Fruit fly (Drosophila melanogaster) whole organism, embryonic: ENCODE data around the gene CG13622.
A peak's percentile ranks its signal among the peaks of the same experiment; 100 is the strongest.

Source experiments
- Antp ChIP-seq: fragments of 200-800 bp; sonication (Bioruptor generic); optimal IDR thresholded peaks from 3 replicates; lab custom pipeline; 2016; ENCODE audit warnings: missing biosample characterization, missing genetic modification characterization
- Atf3 ChIP-seq: fragments of 200-800 bp; sonication (Bioruptor generic); optimal IDR thresholded peaks from 3 replicates; lab custom pipeline; 2016; ENCODE audit warnings: missing biosample characterization, missing genetic modification characterization
- BEAF-32 ChIP-seq: fragments of 200-800 bp; sonication (Bioruptor generic); optimal IDR thresholded peaks from 3 replicates; lab custom pipeline; 2017; ENCODE audit warnings: missing biosample characterization, missing genetic modification characterization, mild to moderate bottlenecking, moderate library complexity, missing genetic modification reagents
- Bdp1 ChIP-seq: fragments of 200-800 bp; sonication (Bioruptor generic); optimal IDR thresholded peaks from 3 replicates; lab custom pipeline; 2016; ENCODE audit warnings: missing biosample characterization, missing genetic modification characterization
- CG10366 ChIP-seq: fragments of 200-800 bp; sonication (Bioruptor generic); IDR thresholded peaks from 2 replicates; pipeline ENCODE4 v1.3.6; 2022; ENCODE audit warnings: missing biosample characterization, missing genetic modification characterization
- CG11085 ChIP-seq: fragments of 200-800 bp; sonication (Bioruptor generic); IDR thresholded peaks from 2 replicates; pipeline ENCODE4 v1.3.6; 2022; ENCODE audit warnings: missing biosample characterization, missing genetic modification characterization
- CG13287 ChIP-seq: fragments of 200-800 bp; sonication (Bioruptor generic); IDR thresholded peaks from 2 replicates; pipeline ENCODE4 v1.3.6; 2022; ENCODE audit warnings: missing biosample characterization, missing genetic modification characterization; ENCODE audit not compliant: partially characterized antibody
- CG14441 ChIP-seq: fragments of 200-800 bp; sonication (Bioruptor generic); IDR thresholded peaks from 2 replicates; pipeline ENCODE4 v1.3.6; 2022; ENCODE audit warnings: missing biosample characterization, missing genetic modification characterization
- CG14710 ChIP-seq: fragments of 200-800 bp; sonication (Bioruptor generic); optimal IDR thresholded peaks from 3 replicates; lab custom pipeline; 2019; ENCODE audit warnings: missing biosample characterization, mild to moderate bottlenecking, missing genetic modification characterization, moderate library complexity
- CG1602 ChIP-seq: fragments of 200-800 bp; sonication (Bioruptor generic); optimal IDR thresholded peaks from 3 replicates; lab custom pipeline; 2016; ENCODE audit warnings: missing biosample characterization, missing genetic modification characterization
- CG16863 ChIP-seq: fragments of 200-800 bp; sonication (Bioruptor generic); optimal IDR thresholded peaks from 3 replicates; lab custom pipeline; 2016; ENCODE audit warnings: missing biosample characterization, missing genetic modification characterization
- CG17359 ChIP-seq: fragments of 200-800 bp; sonication (Bioruptor generic); optimal IDR thresholded peaks from 3 replicates; lab custom pipeline; 2018; ENCODE audit warnings: missing biosample characterization, mild to moderate bottlenecking, missing genetic modification characterization, moderate library complexity
- CG1832 ChIP-seq: fragments of 200-800 bp; sonication (Bioruptor generic); optimal IDR thresholded peaks from 2 replicates; lab custom pipeline; 2017; ENCODE audit warnings: missing biosample characterization, mild to moderate bottlenecking, missing genetic modification characterization, inconsistent platforms
- CG2712 ChIP-seq: fragments of 200-800 bp; optimal IDR thresholded peaks from 3 replicates; lab custom pipeline; 2019; ENCODE audit warnings: missing biosample characterization, mild to moderate bottlenecking, missing genetic modification characterization, moderate library complexity
- CG31441 ChIP-seq: fragments of 200-800 bp; sonication (Bioruptor generic); IDR thresholded peaks from 2 replicates; pipeline ENCODE4 v1.3.6; 2022; ENCODE audit warnings: missing biosample characterization, missing genetic modification characterization
- CG3838 ChIP-seq: fragments of 200-800 bp; sonication (Bioruptor generic); optimal IDR thresholded peaks from 3 replicates; lab custom pipeline; 2016; ENCODE audit warnings: missing biosample characterization, missing genetic modification characterization
- CG7372 ChIP-seq: fragments of 200-800 bp; sonication (Bioruptor generic); IDR thresholded peaks from 2 replicates; pipeline ENCODE4 v1.3.6; 2022; ENCODE audit warnings: missing biosample characterization, missing genetic modification characterization
- CG7839 ChIP-seq: fragments of 200-800 bp; sonication (Bioruptor generic); optimal IDR thresholded peaks from 3 replicates; lab custom pipeline; 2018; ENCODE audit warnings: missing biosample characterization, mild to moderate bottlenecking, missing genetic modification characterization, moderate library complexity
- CG7963 ChIP-seq: fragments of 200-800 bp; sonication (Bioruptor generic); IDR thresholded peaks from 3 replicates; pipeline ENCODE4 v1.3.6; 2022; ENCODE audit warnings: missing biosample characterization, missing genetic modification characterization; ENCODE audit not compliant: partially characterized antibody
- Dek ChIP-seq: fragments of 200-800 bp; sonication (Bioruptor generic); optimal IDR thresholded peaks from 3 replicates; lab custom pipeline; 2019; ENCODE audit warnings: missing biosample characterization, mild to moderate bottlenecking, missing genetic modification characterization, moderate library complexity
- Dref ChIP-seq: fragments of 200-800 bp; sonication (Bioruptor generic); IDR thresholded peaks from 2 replicates; pipeline ENCODE4 v1.3.6; 2022; ENCODE audit warnings: missing biosample characterization, missing genetic modification characterization
- Jarid2 ChIP-seq: fragments of 200-800 bp; sonication (Bioruptor generic); optimal IDR thresholded peaks from 3 replicates; lab custom pipeline; 2017; ENCODE audit warnings: mild to moderate bottlenecking, missing biosample characterization, missing genetic modification reagents, missing genetic modification characterization
- Mes4 ChIP-seq: fragments of 200-800 bp; sonication (Bioruptor generic); optimal IDR thresholded peaks from 2 replicates; lab custom pipeline; 2016; ENCODE audit warnings: missing biosample characterization, missing genetic modification characterization
- Rfx ChIP-seq: fragments of 200-800 bp; sonication (Bioruptor generic); IDR thresholded peaks from 2 replicates; pipeline ENCODE4 v1.3.6; 2022; ENCODE audit warnings: missing biosample characterization, missing genetic modification characterization
- Sox100B ChIP-seq: fragments of 200-800 bp; sonication (Bioruptor generic); optimal IDR thresholded peaks from 3 replicates; lab custom pipeline; 2018; ENCODE audit warnings: missing biosample characterization, mild to moderate bottlenecking, missing genetic modification characterization
- aop ChIP-seq: fragments of 200-800 bp; sonication (Bioruptor generic); IDR thresholded peaks from 2 replicates; pipeline ENCODE4 v1.3.6; 2022; ENCODE audit warnings: missing biosample characterization, missing genetic modification characterization
- bsh ChIP-seq, 2 experiments: fragments of 200-800 bp; sonication (Bioruptor generic); optimal IDR thresholded peaks; 2 replicates each; lab custom pipeline; 2017 to 2018; ENCODE audit warnings: mild to moderate bottlenecking in 2 of 2, missing biosample characterization in 2 of 2, missing genetic modification characterization in 2 of 2, moderate library complexity in 1 of 2
- danr ChIP-seq: fragments of 200-800 bp; sonication (Bioruptor generic); IDR thresholded peaks from 2 replicates; pipeline ENCODE4 v1.3.6; 2022; ENCODE audit warnings: missing biosample characterization, missing genetic modification characterization
- ftz-f1 ChIP-seq: fragments of 200-800 bp; sonication (Bioruptor generic); optimal IDR thresholded peaks from 2 replicates; lab custom pipeline; 2016; ENCODE audit warnings: missing biosample characterization, missing genetic modification characterization
- gro ChIP-seq: fragments of 200-800 bp; sonication (Bioruptor generic); optimal IDR thresholded peaks from 2 replicates; lab custom pipeline; 2016; ENCODE audit warnings: missing biosample characterization, missing genetic modification characterization
- gsb ChIP-seq: fragments of 200-800 bp; sonication (Bioruptor generic); IDR thresholded peaks from 2 replicates; pipeline ENCODE4 v1.3.6; 2022; ENCODE audit warnings: missing biosample characterization, missing genetic modification characterization
- h ChIP-seq: fragments of >200 bp; optimal IDR thresholded peaks from 2 replicates; lab custom pipeline; 2017
- insv ChIP-seq, 2 experiments: fragments of 200-800 bp; sonication (Bioruptor generic); optimal IDR thresholded peaks; 3 replicates each; lab custom pipeline; 2016 to 2018; ENCODE audit warnings: missing biosample characterization in 2 of 2, missing genetic modification characterization in 2 of 2
- inv ChIP-seq: fragments of 200-800 bp; sonication (Bioruptor generic); IDR thresholded peaks from 2 replicates; pipeline ENCODE4 v1.3.6; 2022; ENCODE audit warnings: missing biosample characterization, missing genetic modification characterization; ENCODE audit not compliant: partially characterized antibody
- ken ChIP-seq: fragments of 200-800 bp; sonication (Bioruptor generic); IDR thresholded peaks from 3 replicates; pipeline ENCODE4 v1.3.6; 2022; ENCODE audit warnings: missing biosample characterization, missing genetic modification characterization
- nmo ChIP-seq: fragments of 200-800 bp; sonication (Bioruptor generic); optimal IDR thresholded peaks from 2 replicates; lab custom pipeline; 2018; ENCODE audit warnings: missing biosample characterization, mild to moderate bottlenecking, missing genetic modification characterization, moderate library complexity
- pita ChIP-seq: fragments of 200-800 bp; sonication (Bioruptor generic); optimal IDR thresholded peaks from 2 replicates; lab custom pipeline; 2017; ENCODE audit warnings: missing biosample characterization, mild to moderate bottlenecking, missing genetic modification characterization
- prd ChIP-seq, 3 experiments: fragments of >200 bp in 2 of 3; fragments of 200-800 bp in 1 of 3; sonication (Bioruptor generic) in 1 of 3; optimal IDR thresholded peaks in 2 of 3; IDR thresholded peaks in 1 of 3; 2 replicates in 2 of 3; 3 replicates in 1 of 3; pipeline versions ENCODE4 v1.3.6 to Lab custom; 2017 to 2022; ENCODE audit warnings: missing biosample characterization in 1 of 3, missing genetic modification characterization in 1 of 3
- psq ChIP-seq: fragments of 200-800 bp; sonication (Bioruptor generic); optimal IDR thresholded peaks from 2 replicates; lab custom pipeline; 2017; ENCODE audit warnings: missing biosample characterization, missing genetic modification characterization
- pum ChIP-seq: fragments of 200-800 bp; sonication (Bioruptor generic); optimal IDR thresholded peaks from 2 replicates; lab custom pipeline; 2016; ENCODE audit warnings: missing biosample characterization, missing genetic modification characterization
- slbo ChIP-seq: fragments of 200-800 bp; sonication (Bioruptor generic); IDR thresholded peaks from 2 replicates; pipeline ENCODE4 v1.3.6; 2022; ENCODE audit warnings: missing biosample characterization, missing genetic modification characterization
- sr ChIP-seq: fragments of 200-800 bp; sonication (Bioruptor generic); IDR thresholded peaks from 3 replicates; pipeline ENCODE4 v1.3.6; 2022; ENCODE audit warnings: missing biosample characterization, missing genetic modification characterization
- stwl ChIP-seq: fragments of 200-800 bp; sonication (Bioruptor generic); optimal IDR thresholded peaks from 3 replicates; lab custom pipeline; 2018; ENCODE audit warnings: missing biosample characterization, mild to moderate bottlenecking, missing genetic modification characterization, moderate library complexity
- tap ChIP-seq: fragments of 200-800 bp; optimal IDR thresholded peaks from 3 replicates; lab custom pipeline; 2019; ENCODE audit warnings: missing biosample characterization, mild to moderate bottlenecking, missing genetic modification characterization, moderate library complexity
- tin ChIP-seq: fragments of 200-800 bp; sonication (Bioruptor generic); optimal IDR thresholded peaks from 3 replicates; lab custom pipeline; 2016; ENCODE audit warnings: missing biosample characterization, missing genetic modification characterization
- tio ChIP-seq: fragments of 200-800 bp; sonication (Bioruptor generic); optimal IDR thresholded peaks from 2 replicates; lab custom pipeline; 2017; ENCODE audit warnings: missing biosample characterization, missing genetic modification characterization, inconsistent platforms
- tll ChIP-seq, 2 experiments: fragments of 200-800 bp in 1 of 2; fragments of >200 bp in 1 of 2; sonication (Bioruptor generic) in 1 of 2; optimal IDR thresholded peaks; 2 replicates each; lab custom pipeline; 2017 to 2019; ENCODE audit warnings: missing biosample characterization in 2 of 2, missing genetic modification characterization in 2 of 2, mild to moderate bottlenecking in 1 of 2, moderate library complexity in 1 of 2
- trem ChIP-seq: fragments of 200-800 bp; optimal IDR thresholded peaks from 3 replicates; lab custom pipeline; 2019; ENCODE audit warnings: missing biosample characterization, mild to moderate bottlenecking, missing genetic modification characterization, moderate library complexity
- tup ChIP-seq: fragments of 200-800 bp; sonication (Bioruptor generic); optimal IDR thresholded peaks from 2 replicates; lab custom pipeline; 2016; ENCODE audit warnings: missing biosample characterization, mild to moderate bottlenecking, missing genetic modification characterization, moderate library complexity
- unc-4 ChIP-seq: fragments of 200-800 bp; sonication (Bioruptor generic); IDR thresholded peaks from 2 replicates; pipeline ENCODE4 v1.3.6; 2022; ENCODE audit warnings: missing biosample characterization, missing genetic modification characterization; ENCODE audit not compliant: partially characterized antibody
- usp ChIP-seq: fragments of >200 bp; optimal IDR thresholded peaks from 2 replicates; lab custom pipeline; 2017; ENCODE audit warnings: missing biosample characterization, missing genetic modification characterization
- vfl ChIP-seq: fragments of 200-800 bp; sonication (Bioruptor generic); optimal IDR thresholded peaks from 2 replicates; lab custom pipeline; 2016; ENCODE audit warnings: missing biosample characterization, missing genetic modification characterization

The CG13622 gene

DNA sequence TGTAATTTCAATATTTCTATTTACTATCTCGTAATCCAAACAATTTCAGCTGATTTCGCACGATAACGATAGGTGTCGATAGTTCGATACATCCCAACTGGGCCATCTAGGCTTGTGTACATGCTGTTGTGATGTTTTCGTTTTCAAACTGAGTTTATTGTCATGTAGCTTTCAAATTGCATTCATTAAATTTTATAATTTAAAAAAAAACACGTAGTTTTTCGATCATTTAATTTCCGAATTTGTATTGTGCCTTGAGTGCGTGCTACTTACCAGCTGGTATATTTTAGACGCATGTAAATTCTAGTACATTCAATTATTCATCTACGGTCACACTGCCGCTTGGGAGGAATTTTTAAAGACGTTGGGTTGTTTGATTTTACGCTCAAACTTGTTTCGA is 6.8 kb upstream of the CG13622 start, which contains the start of the genes CG13623 and ana1 (continued):
- TF ChIP-seq CG2712 (tag; lab: Kevin White, UChicago) (no peak), Jarid2 (GFP tag; lab: Kevin White, UChicago) (no peak), tll (GFP tag; optimal IDR thresholded peaks at IDR 0.05; lab: Kevin White, UChicago) (no peak), Bdp1 (GFP tag; lab: Kevin White, UChicago) (no peak), Mes4 (GFP tag; lab: Kevin White, UChicago) (no peak), Sox100B (GFP tag; lab: Kevin White, UChicago) (no peak), stwl (peak; percentile 88), pum (no peak), vfl (GFP tag; lab: Kevin White, UChicago) (no peak), CG31441 (no peak), psq (GFP tag; lab: Kevin White, UChicago) (no peak), slbo (no peak), CG3838 (no peak), h (lab: Kevin White, UChicago) (no peak), CG10366 (GFP tag; lab: Robert Waterston, UW) (no peak), prd (optimal IDR thresholded peaks at IDR 0.05; lab: Kevin White, UChicago) (no peak), prd (GFP tag; IDR thresholded peaks at IDR 0.05; lab: Robert Waterston, UW) (no peak), tap (tag; lab: Kevin White, UChicago) (no peak), CG16863 (no peak), unc-4 (GFP tag; lab: Robert Waterston, UW) (peak; percentile 69), tio (GFP tag; lab: Kevin White, UChicago) (no peak), usp (no peak), ftz-f1 (GFP tag; lab: Kevin White, UChicago) (no peak), trem (tag; lab: Kevin White, UChicago) (peak; percentile 69), nmo (peak; percentile 56), bsh (GFP tag; optimal IDR thresholded peaks at IDR 0.05; lab: Kevin White, UChicago) (no peak), Dek (tag; lab: Kevin White, UChicago) (no peak), tin (no peak), Antp (GFP tag; lab: Kevin White, UChicago) (no peak), inv (peak; percentile 47), aop (no peak), BEAF-32 (peak; percentile 72), CG11085 (GFP tag; lab: Robert Waterston, UW) (no peak), CG7372 (GFP tag; lab: Robert Waterston, UW) (no peak), Atf3 (GFP tag; lab: Kevin White, UChicago) (no peak), CG7963 (GFP tag; lab: Robert Waterston, UW) (no peak), gro (GFP tag; lab: Kevin White, UChicago) (no peak), CG1832 (GFP tag; lab: Kevin White, UChicago) (no peak), insv (GFP tag; optimal IDR thresholded peaks at IDR 0.05; lab: Kevin White, UChicago) (no peak), ken (GFP tag; lab: Robert Waterston, UW) (no peak), tup (GFP tag; lab: Kevin White, UChicago) (no peak), pita (GFP tag; lab: Kevin White, UChicago) (no peak), CG1602 (GFP tag; lab: Kevin White, UChicago) (no peak), Rfx (GFP tag; lab: Robert Waterston, UW) (no peak), CG7839 (no peak), danr (GFP tag; lab: Robert Waterston, UW) (no peak), CG17359 (tag; lab: Kevin White, UChicago) (no peak), CG13287 (peak; percentile 77), gsb (GFP tag; lab: Robert Waterston, UW) (no peak), CG14710 (tag; lab: Kevin White, UChicago) (peak; percentile 71), sr (GFP tag; lab: Robert Waterston, UW) (no peak), CG14441 (GFP tag; lab: Robert Waterston, UW) (no peak), Dref (GFP tag; lab: Robert Waterston, UW) (peak; percentile 77)
